Worm (Caenorhabditis elegans) whole organism, L4/young adult: ENCODE measurements around the gene cup-4.
A peak's percentile ranks its signal among the peaks of the same experiment; 100 is the strongest.

ENCODE experiments used
- W03F9.2 ChIP-seq: fragments of 150-350 bp; optimal IDR thresholded peaks from 2 replicates; lab custom pipeline; 2014; ENCODE audit warnings: missing biosample characterization, missing genetic modification characterization
- dao-5 ChIP-seq: sonication (generic microtip); optimal IDR thresholded peaks from 2 replicates; lab custom pipeline; 2016; ENCODE audit warnings: missing genotype, missing genetic modification characterization, moderate library complexity, missing compliant biosample characterization
- him-1 ChIP-seq: sonication (generic microtip); optimal IDR thresholded peaks from 2 replicates; lab custom pipeline; 2016; ENCODE audit warnings: missing genotype, missing genetic modification reagents, missing genetic modification characterization, missing compliant biosample characterization

DNA sequence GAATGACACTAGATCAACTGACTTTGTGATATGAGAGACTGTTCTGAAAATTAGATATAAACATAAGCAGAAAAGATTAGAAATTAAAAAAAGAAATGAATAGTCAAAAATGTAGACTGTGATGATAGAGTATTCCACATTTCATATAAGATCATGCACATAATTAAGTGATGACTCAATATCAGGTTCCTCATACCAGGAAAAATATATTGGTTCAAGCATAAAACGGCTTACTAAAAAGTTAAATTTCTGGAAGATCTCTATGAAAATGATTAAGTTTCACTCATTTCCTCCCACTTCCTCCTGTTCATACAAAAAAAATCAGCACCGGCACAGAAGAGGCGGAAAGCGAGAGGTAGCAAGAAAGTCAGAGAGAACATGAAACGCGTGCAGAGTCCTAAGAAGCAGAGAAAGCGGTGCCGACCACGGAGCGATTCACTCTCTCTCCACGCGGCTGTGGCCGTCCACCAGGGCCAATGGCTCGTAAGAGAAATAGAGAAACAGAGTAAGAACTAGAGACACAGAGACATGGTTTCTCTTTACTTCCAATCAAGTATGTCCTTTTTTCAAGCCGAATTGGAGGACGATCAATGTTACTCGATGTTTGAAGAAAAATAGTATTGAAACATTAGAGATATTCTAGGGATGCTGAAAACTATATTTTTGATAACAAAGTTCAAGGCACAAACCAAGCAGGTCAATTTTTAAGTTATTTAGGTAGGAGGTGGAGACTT, 25.5 kb downstream of the cup-4 start, which contains the start of the genes ZK688.5 and fahd-1:
- TF ChIP-seq dao-5 (tag; lab: Kevin White, UChicago) (no peak), him-1 (tag; lab: Kevin White, UChicago) (no peak), W03F9.2 (tag; lab: Kevin White, UChicago) (peak; percentile 60)
